Fruit fly (Drosophila melanogaster): ENCODE results near the gene Remo.

The Remo gene

dm6 chrX:13323114-13323513 is 35.3 kb downstream of the Remo start (continued):
- TF ChIP-seq ato (GFP tag; IDR thresholded peaks at IDR 0.05; ENCODE audit: partially characterized antibody) (no peak), maf-S (GFP tag; optimal IDR thresholded peaks at IDR 0.05) (peak; percentile 73), Hr51 (GFP tag; optimal IDR thresholded peaks at IDR 0.05) (peak; percentile 50 to 81), insv (GFP tag; optimal IDR thresholded peaks at IDR 0.05) (no peak), CG12942 (GFP tag; optimal IDR thresholded peaks at IDR 0.05) (peak; percentile 44), CG4617 (GFP tag; optimal IDR thresholded peaks at IDR 0.05; ENCODE audit: borderline replicate concordance) (peak; percentile 27), BtbVII (GFP tag; optimal IDR thresholded peaks at IDR 0.05) (peak; percentile 56), eyg (GFP tag; optimal IDR thresholded peaks at IDR 0.05) (peak; percentile 26), E2f2 (GFP tag; IDR thresholded peaks at IDR 0.05) (peak; percentile 19; the same call in 1 of the 2 replicates), CG34376 (GFP tag; optimal IDR thresholded peaks at IDR 0.05) (no peak), zfh1 (GFP tag; IDR thresholded peaks at IDR 0.05) (0 out of 3 replicates have a peak, but pooled peaks have one; percentile 18), stwl (tag; optimal IDR thresholded peaks at IDR 0.05) (no peak), CG18476 (GFP tag; optimal IDR thresholded peaks at IDR 0.05) (peak; percentile 50), Eip74EF (GFP tag; optimal IDR thresholded peaks at IDR 0.05) (peak in 1 of 2 experiments; percentile 24), C15 (GFP tag; IDR thresholded peaks at IDR 0.05) (no peak), grau (tag; optimal IDR thresholded peaks at IDR 0.05) (peak; percentile 74), CG2202 (tag; optimal IDR thresholded peaks at IDR 0.05) (no peak), CG13624 (GFP tag; optimal IDR thresholded peaks at IDR 0.05) (peak; percentile 57), CG14050 (GFP tag; IDR thresholded peaks at IDR 0.05) (peak; percentile 48; the same call in 2 of the 3 replicates), jigr1 (GFP tag; IDR thresholded peaks at IDR 0.05) (no peak; the same call in 2 of the 3 replicates), cato (GFP tag; optimal IDR thresholded peaks at IDR 0.05; ENCODE audit: borderline replicate concordance) (peak; percentile 28), CG14965 (GFP tag; optimal IDR thresholded peaks at IDR 0.05; ENCODE audit: borderline replicate concordance) (no peak), Hr78 (GFP tag; optimal IDR thresholded peaks at IDR 0.05) (no peak), Oaz (GFP tag; IDR thresholded peaks at IDR 0.05) (0 out of 2 replicates have a peak, but pooled peaks have one; percentile 18), Dip2 (GFP tag; IDR thresholded peaks at IDR 0.05) (no peak), CG42726 (GFP tag; IDR thresholded peaks at IDR 0.05; ENCODE audit: partially characterized antibody) (no peak), CG15514 (GFP tag; optimal IDR thresholded peaks at IDR 0.05) (peak; percentile 2), Hand (GFP tag; optimal IDR thresholded peaks at IDR 0.05) (peak; percentile 17), Lhr (GFP tag; optimal IDR thresholded peaks at IDR 0.05) (no peak), sqz (GFP tag; optimal IDR thresholded peaks at IDR 0.05) (no peak), bowl (GFP tag; IDR thresholded peaks at IDR 0.05) (no peak), kni (GFP tag; optimal IDR thresholded peaks at IDR 0.05) (no peak), nerfin-2 (GFP tag; IDR thresholded peaks at IDR 0.05; ENCODE audit: partially characterized antibody) (no peak), CG16815 (GFP tag; optimal IDR thresholded peaks at IDR 0.05) (peak; percentile 39), Dek (tag; optimal IDR thresholded peaks at IDR 0.05) (peak; percentile 15), caup (GFP tag; optimal IDR thresholded peaks at IDR 0.05; ENCODE audit: severe bottlenecking) (peak; percentile 48), CG4854 (GFP tag; optimal IDR thresholded peaks at IDR 0.05) (peak; percentile 37), dmrt11E (tag; optimal IDR thresholded peaks at IDR 0.05) (peak; percentile 20), CG6854 (GFP tag; optimal IDR thresholded peaks at IDR 0.05) (no peak), CG2199 (GFP tag; IDR thresholded peaks at IDR 0.05) (no peak), CG8478 (optimal IDR thresholded peaks at IDR 0.05) (no peak), peb (GFP tag; IDR thresholded peaks at IDR 0.05) (no peak), CG10654 (GFP tag; optimal IDR thresholded peaks at IDR 0.05) (peak; percentile 58), CG1529 (GFP tag; optimal IDR thresholded peaks at IDR 0.05) (peak; percentile 1), CG9215 (GFP tag; IDR thresholded peaks at IDR 0.05) (peak; percentile 62), MESR4 (GFP tag; optimal IDR thresholded peaks at IDR 0.05) (no peak), Ets97D (GFP tag; optimal IDR thresholded peaks at IDR 0.05) (peak; percentile 21), CG1024 (GFP tag; IDR thresholded peaks at IDR 0.05) (no peak), CG32772 (GFP tag; IDR thresholded peaks at IDR 0.05) (peak; percentile 49), zf30C (GFP tag; optimal IDR thresholded peaks at IDR 0.05) (peak; percentile 38)
